Worm (Caenorhabditis elegans) whole organism, L3 larva: ENCODE results near the gene ZK1290.13.

ENCODE experiments used
- R02D3.7 ChIP-seq: fragments of 150-350 bp; optimal IDR thresholded peaks from 2 replicates; lab custom pipeline; 2014; ENCODE audit warnings: missing biosample characterization, missing genetic modification characterization
- aly-2 ChIP-seq: fragments of 150-350 bp; optimal IDR thresholded peaks from 2 replicates; lab custom pipeline; 2014; ENCODE audit warnings: missing biosample characterization, missing genetic modification characterization
- ceh-28 ChIP-seq: fragments of 150-350 bp; optimal IDR thresholded peaks from 2 replicates; lab custom pipeline; 2014; ENCODE audit warnings: missing biosample characterization, missing genetic modification reagents, missing genetic modification characterization
- ceh-82 ChIP-seq: fragments of 150-350 bp; optimal IDR thresholded peaks from 2 replicates; lab custom pipeline; 2014; ENCODE audit warnings: missing biosample characterization, missing genetic modification characterization
- ceh-9 ChIP-seq: sonication (generic microtip); optimal IDR thresholded peaks from 2 replicates; lab custom pipeline; 2018; ENCODE audit warnings: missing biosample characterization, missing genetic modification characterization
- daf-12 ChIP-seq: fragments of 150-350 bp; optimal IDR thresholded peaks from 2 replicates; lab custom pipeline; 2014; ENCODE audit warnings: missing biosample characterization, missing genetic modification reagents, missing genetic modification characterization
- egl-27 ChIP-seq: sonication (generic microtip); optimal IDR thresholded peaks from 4 replicates; lab custom pipeline; 2017; ENCODE audit warnings: missing biosample characterization, missing genetic modification reagents, missing genetic modification characterization
- egl-5 ChIP-seq: fragments of 150-350 bp; optimal IDR thresholded peaks from 2 replicates; lab custom pipeline; 2017; ENCODE audit warnings: missing biosample characterization, missing genetic modification reagents, missing genetic modification characterization, inconsistent platforms
- elt-2 ChIP-seq: sonication (generic microtip); optimal IDR thresholded peaks from 2 replicates; lab custom pipeline; 2016; ENCODE audit warnings: missing genetic modification reagents, mild to moderate bottlenecking, missing genetic modification characterization, missing compliant biosample characterization
- elt-3 ChIP-seq, 3 experiments: fragments of 150-350 bp in 1 of 3; sonication (generic microtip) in 2 of 3; optimal IDR thresholded peaks; 2 replicates in 2 of 3; 4 replicates in 1 of 3; lab custom pipeline; 2014 to 2017; ENCODE audit warnings: missing biosample characterization in 3 of 3, missing genetic modification characterization in 3 of 3
- eor-1 ChIP-seq, 2 experiments: fragments of 150-350 bp; optimal IDR thresholded peaks; 2 replicates each; lab custom pipeline; 2014 to 2018; ENCODE audit warnings: missing biosample characterization in 2 of 2, missing genetic modification characterization in 2 of 2
- fkh-10 ChIP-seq: sonication (generic microtip); optimal IDR thresholded peaks from 2 replicates; lab custom pipeline; 2017; ENCODE audit warnings: missing biosample characterization, missing genetic modification reagents, missing genetic modification characterization
- fkh-2 ChIP-seq: fragments of 150-350 bp; optimal IDR thresholded peaks from 2 replicates; lab custom pipeline; 2014; ENCODE audit warnings: missing biosample characterization, missing genetic modification reagents, missing genetic modification characterization
- fos-1 ChIP-seq: fragments of 150-350 bp; optimal IDR thresholded peaks from 2 replicates; lab custom pipeline; 2014; ENCODE audit warnings: missing biosample characterization, missing genetic modification characterization
- hmg-11 ChIP-seq: sonication (generic microtip); optimal IDR thresholded peaks from 2 replicates; lab custom pipeline; 2016; ENCODE audit warnings: missing genetic modification characterization, missing compliant biosample characterization
- jun-1 ChIP-seq: fragments of 150-350 bp; optimal IDR thresholded peaks from 2 replicates; lab custom pipeline; 2014; ENCODE audit warnings: missing biosample characterization, missing genetic modification reagents, missing genetic modification characterization
- lin-15B ChIP-seq: fragments of 150-350 bp; optimal IDR thresholded peaks from 2 replicates; lab custom pipeline; 2014; ENCODE audit warnings: missing biosample characterization, missing genetic modification characterization
- lin-39 ChIP-seq: fragments of 150-350 bp; optimal IDR thresholded peaks from 2 replicates; lab custom pipeline; 2018; ENCODE audit warnings: missing biosample characterization, missing genetic modification reagents, missing genetic modification characterization
- mdl-1 ChIP-seq: fragments of 150-350 bp; optimal IDR thresholded peaks from 2 replicates; lab custom pipeline; 2014; ENCODE audit warnings: missing biosample characterization, missing genetic modification characterization
- nhr-12 ChIP-seq: fragments of 150-350 bp; optimal IDR thresholded peaks from 2 replicates; lab custom pipeline; 2014; ENCODE audit warnings: missing biosample characterization, missing genetic modification characterization
- nhr-23 ChIP-seq: fragments of 150-350 bp; optimal IDR thresholded peaks from 2 replicates; lab custom pipeline; 2014; ENCODE audit warnings: missing biosample characterization, missing genetic modification reagents, missing genetic modification characterization
- nhr-25 ChIP-seq: sonication (generic microtip); optimal IDR thresholded peaks from 2 replicates; lab custom pipeline; 2017; ENCODE audit warnings: missing biosample characterization, missing genetic modification characterization
- nhr-28 ChIP-seq: fragments of 150-350 bp; optimal IDR thresholded peaks from 2 replicates; lab custom pipeline; 2014; ENCODE audit warnings: missing biosample characterization, missing genetic modification characterization
- nhr-43 ChIP-seq: sonication (generic microtip); optimal IDR thresholded peaks from 2 replicates; lab custom pipeline; 2016; ENCODE audit warnings: mild to moderate bottlenecking, missing genetic modification characterization, missing compliant biosample characterization; ENCODE audit not compliant: poor library complexity, severe bottlenecking
- nhr-67 ChIP-seq: fragments of 150-350 bp; optimal IDR thresholded peaks from 2 replicates; lab custom pipeline; 2014; ENCODE audit warnings: missing biosample characterization, missing genetic modification characterization
- nhr-76 ChIP-seq: fragments of 150-350 bp; sonication (generic microtip); optimal IDR thresholded peaks from 5 replicates; lab custom pipeline; 2014; ENCODE audit warnings: missing biosample characterization, missing genetic modification characterization
- nhr-77 ChIP-seq: fragments of 150-350 bp; optimal IDR thresholded peaks from 2 replicates; lab custom pipeline; 2014; ENCODE audit warnings: missing biosample characterization, missing genetic modification characterization
- pha-4 ChIP-seq: fragments of 150-350 bp; optimal IDR thresholded peaks from 2 replicates; lab custom pipeline; 2014; ENCODE audit warnings: missing biosample characterization, missing genetic modification reagents, missing genetic modification characterization
- pqm-1 ChIP-seq: fragments of 150-350 bp; optimal IDR thresholded peaks from 2 replicates; lab custom pipeline; 2017; ENCODE audit warnings: missing biosample characterization, missing genetic modification characterization, inconsistent platforms
- sea-2 ChIP-seq: fragments of 150-350 bp; sonication (generic microtip); optimal IDR thresholded peaks from 4 replicates; lab custom pipeline; 2014; ENCODE audit warnings: missing biosample characterization, missing genetic modification reagents, missing genetic modification characterization
- snpc-4 ChIP-seq: fragments of 150-350 bp; optimal IDR thresholded peaks from 2 replicates; lab custom pipeline; 2014; ENCODE audit warnings: missing biosample characterization, missing genetic modification characterization
- tbx-2 ChIP-seq: sonication (generic microtip); optimal IDR thresholded peaks from 2 replicates; lab custom pipeline; 2016; ENCODE audit warnings: mild to moderate bottlenecking, missing genetic modification characterization, missing compliant biosample characterization
- unc-39 ChIP-seq: sonication (generic microtip); optimal IDR thresholded peaks from 4 replicates; lab custom pipeline; 2017; ENCODE audit warnings: missing biosample characterization, missing genetic modification characterization
- unc-62 ChIP-seq: fragments of 150-350 bp; sonication (generic microtip); optimal IDR thresholded peaks from 4 replicates; lab custom pipeline; 2014; ENCODE audit warnings: missing biosample characterization, missing genetic modification reagents, missing genetic modification characterization
- zag-1 ChIP-seq: fragments of 150-350 bp; optimal IDR thresholded peaks from 2 replicates; lab custom pipeline; 2014; ENCODE audit warnings: missing biosample characterization, missing genetic modification characterization
- ztf-11 ChIP-seq: fragments of 150-350 bp; optimal IDR thresholded peaks from 2 replicates; lab custom pipeline; 2014; ENCODE audit warnings: missing biosample characterization, missing genetic modification characterization

The ZK1290.13 gene

ce11 chrII:7562616-7563015 lies 27.8 kb downstream of the ZK1290.13 start:
- TF ChIP-seq egl-5 (tag; lab: Kevin White, UChicago), result no peak
- no peak for TF ChIP-seq sea-2 (GFP tag; lab: Kevin White, UChicago)
- no peak for TF ChIP-seq aly-2 (tag; lab: Kevin White, UChicago)
- TF ChIP-seq unc-39, result no peak
- no peak for TF ChIP-seq ztf-11
- TF ChIP-seq pha-4 (tag; lab: Kevin White, UChicago), result no peak
- TF ChIP-seq elt-2, result no peak
- no peak for TF ChIP-seq nhr-67
- TF ChIP-seq ceh-82 (tag; lab: Kevin White, UChicago), result no peak
- no peak for TF ChIP-seq daf-12 (tag; lab: Kevin White, UChicago)
- TF ChIP-seq snpc-4, result no peak
- no peak for TF ChIP-seq jun-1 (tag; lab: Kevin White, UChicago)

DNA sequence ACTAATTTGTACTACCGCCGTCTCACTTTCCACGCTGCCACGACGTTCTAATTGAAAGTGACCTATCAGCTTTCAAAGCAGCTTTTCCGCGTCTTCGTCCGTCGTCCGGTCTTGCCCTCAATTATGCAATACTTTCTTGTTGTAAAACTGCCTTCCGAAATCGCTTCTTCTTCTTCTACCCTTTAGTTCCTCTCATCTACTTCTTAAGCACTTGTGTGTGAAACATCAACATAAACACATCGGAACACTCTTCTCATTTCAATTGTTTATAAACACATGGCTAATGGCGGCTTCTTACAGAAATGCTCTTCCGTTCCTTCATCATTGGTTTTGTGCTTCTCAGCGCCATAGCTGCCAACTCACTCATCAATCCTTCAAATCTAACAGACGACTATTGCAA lies 35.5 kb downstream of the ZK1290.13 start, which contains the start of gene F35D2.3:
TSS of gene F35D2.3 (plus strand) at position 301 of the 400 bp plus-strand sequence.
- TF ChIP-seq R02D3.7 (tag; lab: Kevin White, UChicago) (no peak), nhr-23 (tag; lab: Kevin White, UChicago) (no peak), nhr-12 (tag; lab: Kevin White, UChicago) (no peak), daf-12 (tag; lab: Kevin White, UChicago) (no peak), jun-1 (tag; lab: Kevin White, UChicago) (no peak), fkh-10 (GFP tag; lab: Kevin White, UChicago) (no peak), lin-39 (no peak), nhr-67 (no peak), egl-5 (tag; lab: Kevin White, UChicago) (no peak), nhr-76 (no peak), eor-1 (tag; optimal IDR thresholded peaks at IDR 0.05; lab: Kevin White, UChicago) (no peak), ceh-9 (tag; lab: Kevin White, UChicago) (no peak), elt-3 (tag; optimal IDR thresholded peaks at IDR 0.05; lab: Kevin White, UChicago) (no peak), zag-1 (tag; lab: Kevin White, UChicago) (no peak), ztf-11 (no peak), pha-4 (tag; lab: Kevin White, UChicago) (no peak)

DNA sequence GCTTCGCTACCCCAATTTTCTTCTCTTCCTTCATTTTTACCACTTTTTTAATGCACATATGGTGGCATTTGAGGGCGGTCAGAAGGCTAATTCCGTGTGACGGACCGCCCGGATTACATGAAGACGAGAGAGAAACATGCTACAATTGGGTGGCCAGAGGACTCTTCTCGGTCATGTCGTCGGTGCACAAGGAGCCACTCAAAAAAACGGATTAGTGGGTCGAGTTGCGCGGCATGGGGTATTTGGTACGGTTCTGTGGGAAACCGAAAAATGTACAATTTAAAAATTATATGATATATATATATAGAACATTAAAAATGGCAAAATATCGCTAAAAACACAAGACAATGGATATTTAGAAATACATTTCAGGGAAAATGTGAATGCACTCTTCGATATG lies 36.0 kb downstream of the ZK1290.13 start:
- TF ChIP-seq pqm-1, result no peak
- no peak for TF ChIP-seq fkh-10 (GFP tag; lab: Kevin White, UChicago)
- no peak for TF ChIP-seq unc-62 (GFP tag; lab: Kevin White, UChicago)
- no peak for TF ChIP-seq lin-39
- TF ChIP-seq tbx-2 (tag; lab: Kevin White, UChicago), result no peak
- TF ChIP-seq hmg-11 (tag; lab: Kevin White, UChicago), result no peak
- TF ChIP-seq ceh-82 (tag; lab: Kevin White, UChicago), result no peak
- TF ChIP-seq daf-12 (tag; lab: Kevin White, UChicago), result no peak
- TF ChIP-seq snpc-4, result no peak
- no peak for TF ChIP-seq egl-27

- TF ChIP-seq unc-39, result no peak
- TF ChIP-seq elt-3 (tag; optimal IDR thresholded peaks at IDR 0.05; lab: Kevin White, UChicago), result no peak
- TF ChIP-seq mdl-1 (tag; lab: Kevin White, UChicago), result no peak
- no peak for TF ChIP-seq ceh-9 (tag; lab: Kevin White, UChicago)
- TF ChIP-seq lin-39, result no peak
- no peak for TF ChIP-seq jun-1 (tag; lab: Kevin White, UChicago)
- no peak for TF ChIP-seq nhr-43
- TF ChIP-seq sea-2 (GFP tag; lab: Kevin White, UChicago), result no peak
- TF ChIP-seq fkh-10 (GFP tag; lab: Kevin White, UChicago), result no peak
- TF ChIP-seq elt-2, result no peak
- no peak for TF ChIP-seq aly-2 (tag; lab: Kevin White, UChicago)
- TF ChIP-seq R02D3.7 (tag; lab: Kevin White, UChicago), result no peak
- no peak for TF ChIP-seq fkh-2 (tag; lab: Kevin White, UChicago)
- no peak for TF ChIP-seq fos-1
- no peak for TF ChIP-seq nhr-77 (tag; lab: Kevin White, UChicago)
- no peak for TF ChIP-seq lin-15B
- no peak for TF ChIP-seq ceh-28
Observed at ce11 chrII:7574143-7574542, 39.3 kb downstream of the ZK1290.13 start, which contains the start of gene F35D2.2. Gene F35D2.2, plus strand, starts transcription at chrII:7574443.

ce11 chrII:7575614-7576013 lies 40.8 kb downstream of the ZK1290.13 start, which contains the start of gene F35D2.1:
Gene F35D2.1, plus strand, starts transcription at chrII:7575914.
- TF ChIP-seq nhr-77 (tag; lab: Kevin White, UChicago), result no peak
- no peak for TF ChIP-seq snpc-4
- no peak for TF ChIP-seq ceh-9 (tag; lab: Kevin White, UChicago)
- TF ChIP-seq nhr-23 (tag; lab: Kevin White, UChicago), result no peak
- TF ChIP-seq nhr-28 (tag; lab: Kevin White, UChicago), result no peak
- TF ChIP-seq nhr-25 (tag; lab: Kevin White, UChicago), result no peak
- TF ChIP-seq pqm-1, result no peak
- TF ChIP-seq hmg-11 (tag; lab: Kevin White, UChicago), result no peak
- TF ChIP-seq aly-2 (tag; lab: Kevin White, UChicago), result no peak
